Worm (Caenorhabditis elegans): ENCODE results near the gene R05D3.3.

The R05D3.3 gene

DNA sequence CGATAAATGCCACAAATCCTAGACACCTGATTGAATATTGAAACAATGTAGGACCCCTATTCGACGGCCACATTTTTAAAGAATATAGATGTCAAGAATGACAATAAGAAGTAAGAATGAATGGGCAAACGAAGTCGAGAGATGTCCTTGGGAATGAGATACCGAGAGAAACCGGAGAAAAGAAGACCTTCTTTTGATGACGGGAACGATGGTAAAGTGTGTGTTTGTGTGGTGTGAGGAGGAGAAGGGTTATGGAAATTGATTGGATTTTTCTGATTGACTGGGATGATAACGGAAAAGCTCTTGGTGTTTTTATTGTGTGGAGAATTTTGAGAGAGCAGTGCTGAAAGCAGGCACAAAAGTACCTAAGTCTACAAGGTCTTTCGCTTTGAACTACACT, 4.8 kb downstream of the R05D3.3 start, which contains the start of gene R05D3.9:
Gene R05D3.9, minus strand, starts transcription at position 101 of the 400 bp plus-strand sequence.
- TF ChIP-seq tbx-8 (GFP tag; optimal IDR thresholded peaks at IDR 0.05) = no peak
- no peak for TF ChIP-seq unc-62 (GFP tag; optimal IDR thresholded peaks at IDR 0.05)

DNA sequence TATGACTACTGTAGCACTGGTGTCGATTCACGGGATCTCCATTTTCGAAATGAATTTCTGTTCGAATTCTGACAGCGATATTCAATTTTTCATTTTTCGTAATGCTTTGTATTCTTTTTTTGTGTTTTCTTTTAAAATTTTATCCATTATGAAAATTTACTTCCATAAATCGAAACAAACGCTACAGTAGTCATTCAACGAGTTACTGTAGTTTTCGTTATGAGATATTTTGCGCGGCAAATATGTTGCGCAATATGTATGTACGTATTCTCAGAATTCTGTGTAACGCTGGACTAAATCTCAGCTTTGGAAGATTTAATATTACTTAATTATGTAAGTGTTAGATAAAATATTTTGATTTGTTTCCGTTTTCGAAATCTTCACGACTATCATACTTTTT, 5.4 kb downstream of the R05D3.3 start:
- peak; percentile 92 for TF ChIP-seq zip-8 (tag; optimal IDR thresholded peaks at IDR 0.05)
- TF ChIP-seq M03D4.4 (tag; optimal IDR thresholded peaks at IDR 0.05) = no peak

DNA sequence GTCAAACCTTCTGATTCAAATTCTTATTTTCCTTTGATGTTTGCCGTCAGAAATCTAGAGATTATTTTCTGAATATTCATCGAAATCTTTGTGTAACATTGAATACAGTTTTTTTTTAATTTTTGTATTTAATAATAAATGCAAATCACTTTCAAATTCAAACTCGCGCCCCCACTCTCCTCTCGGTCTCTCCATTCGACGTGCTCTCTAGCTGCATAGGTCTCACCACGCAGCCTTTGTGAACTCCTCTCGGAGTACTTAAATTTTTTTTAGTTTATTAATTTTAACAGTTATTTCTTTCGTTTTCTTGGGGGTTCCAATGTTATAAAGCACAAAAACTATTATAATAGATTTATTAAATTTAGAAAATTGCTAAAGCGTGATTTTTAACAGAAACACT, 6.4 kb downstream of the R05D3.3 start:
- no peak for TF ChIP-seq unc-120 (tag; optimal IDR thresholded peaks at IDR 0.05; ENCODE audit: poor library complexity, severe bottlenecking)
- TF ChIP-seq nhr-237 (tag; optimal IDR thresholded peaks at IDR 0.05) = no peak
- TF ChIP-seq unc-62 (GFP tag; optimal IDR thresholded peaks at IDR 0.05) = no peak
- TF ChIP-seq ceh-39 (tag; optimal IDR thresholded peaks at IDR 0.05) = no peak
- no peak for TF ChIP-seq ceh-83 (GFP tag; optimal IDR thresholded peaks at IDR 0.05)
- TF ChIP-seq cnd-1 (tag; optimal IDR thresholded peaks at IDR 0.05) = no peak
- no peak for TF ChIP-seq tbx-8 (GFP tag; optimal IDR thresholded peaks at IDR 0.05)
- TF ChIP-seq blmp-1 (tag; optimal IDR thresholded peaks at IDR 0.05) = no peak
- no peak for TF ChIP-seq unc-39 (tag; optimal IDR thresholded peaks at IDR 0.05)
- no peak for TF ChIP-seq mep-1 (tag; optimal IDR thresholded peaks at IDR 0.05)
- TF ChIP-seq pha-4 (tag; optimal IDR thresholded peaks at IDR 0.05) = no peak
- no peak for TF ChIP-seq M03D4.4 (tag; optimal IDR thresholded peaks at IDR 0.05)
- TF ChIP-seq mls-2 (tag; optimal IDR thresholded peaks at IDR 0.05) = no peak
- TF ChIP-seq bed-3 (GFP tag; optimal IDR thresholded peaks at IDR 0.05) = no peak
- TF ChIP-seq drap-1 (GFP tag; optimal IDR thresholded peaks at IDR 0.05) = no peak
- TF ChIP-seq nhr-76 (tag; optimal IDR thresholded peaks at IDR 0.05) = no peak
- TF ChIP-seq nhr-12 (tag; optimal IDR thresholded peaks at IDR 0.05) = no peak

DNA sequence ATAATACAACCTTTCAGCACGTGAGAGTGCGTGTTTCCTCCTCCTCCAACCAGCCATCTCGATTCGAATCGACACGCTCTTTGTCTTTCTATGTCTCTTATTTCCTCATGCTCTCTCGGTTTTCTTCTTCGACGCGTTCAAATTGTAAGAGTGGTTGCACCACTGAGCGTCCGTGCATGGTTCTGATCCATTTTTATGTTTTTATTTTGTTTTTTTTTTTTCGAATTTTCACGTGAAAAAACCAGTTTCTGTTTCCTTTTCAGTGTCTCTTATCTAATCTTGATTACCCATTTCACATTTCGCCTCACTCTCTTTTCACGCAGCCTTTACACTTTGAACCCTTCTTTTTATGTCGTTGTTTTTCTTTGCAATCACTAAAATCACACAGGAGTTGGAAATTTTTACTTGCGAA, 7.0 kb downstream of the R05D3.3 start:
- TF ChIP-seq sptf-1 (tag; optimal IDR thresholded peaks at IDR 0.05) = no peak
- no peak for TF ChIP-seq nhr-12 (tag; optimal IDR thresholded peaks at IDR 0.05)
- no peak for TF ChIP-seq ceh-39 (tag; optimal IDR thresholded peaks at IDR 0.05)
- TF ChIP-seq mls-2 (tag; optimal IDR thresholded peaks at IDR 0.05) = no peak
- no peak for TF ChIP-seq flh-1 (GFP tag; optimal IDR thresholded peaks at IDR 0.05)
- TF ChIP-seq zip-8 (tag; optimal IDR thresholded peaks at IDR 0.05) = no peak
- TF ChIP-seq nhr-76 (tag; optimal IDR thresholded peaks at IDR 0.05) = no peak
- no peak for TF ChIP-seq cnd-1 (tag; optimal IDR thresholded peaks at IDR 0.05)
- no peak for TF ChIP-seq nhr-2 (tag; optimal IDR thresholded peaks at IDR 0.05)

DNA sequence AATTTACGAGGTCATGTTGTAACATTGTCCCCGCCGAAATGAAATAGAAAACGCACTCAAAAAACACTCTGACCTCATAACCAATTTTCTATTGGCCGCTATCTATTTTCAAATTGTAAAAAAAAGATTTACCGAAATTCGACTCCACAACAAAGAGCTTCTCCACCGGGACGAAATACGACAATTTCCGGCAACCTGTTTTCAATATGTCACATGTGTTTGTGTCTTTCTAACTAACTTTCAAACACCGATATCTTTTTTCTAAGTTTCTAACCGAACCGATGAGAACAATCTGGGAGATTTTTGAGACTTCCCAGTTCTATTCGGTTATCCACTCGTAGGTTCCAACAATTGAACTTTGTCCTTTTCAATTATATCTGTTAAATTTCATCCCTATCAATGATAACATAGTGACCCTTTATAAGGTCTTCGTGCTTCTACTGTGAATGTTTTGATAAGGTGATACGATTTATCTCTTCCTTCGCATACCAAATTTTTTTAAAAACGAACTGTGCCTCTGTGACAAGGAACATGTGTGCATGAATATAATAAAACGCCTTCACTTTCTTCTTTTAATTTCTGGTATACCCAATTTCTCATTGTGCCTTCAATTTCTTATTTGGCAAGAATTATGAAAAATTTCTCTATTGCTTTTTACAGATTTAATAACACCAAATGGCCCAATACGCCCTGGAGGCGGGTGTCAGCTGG, 7.9 kb downstream of the R05D3.3 start, which contains the start of gene lmbr-1:
Gene lmbr-1, plus strand, starts transcription at position 661 of the 711 bp plus-strand sequence.
- TF ChIP-seq elt-3 (tag; optimal IDR thresholded peaks at IDR 0.05) (no peak), lin-13 (tag; optimal IDR thresholded peaks at IDR 0.05) (no peak), lsy-2 (tag; optimal IDR thresholded peaks at IDR 0.05) (no peak), ceh-43 (GFP tag; optimal IDR thresholded peaks at IDR 0.05) (no peak), cnd-1 (tag; optimal IDR thresholded peaks at IDR 0.05) (no peak), M03D4.4 (tag; optimal IDR thresholded peaks at IDR 0.05) (no peak), pha-4 (tag; optimal IDR thresholded peaks at IDR 0.05) (no peak), nhr-28 (tag; optimal IDR thresholded peaks at IDR 0.05) (no peak), drap-1 (GFP tag; optimal IDR thresholded peaks at IDR 0.05) (no peak), unc-120 (tag; optimal IDR thresholded peaks at IDR 0.05; ENCODE audit: poor library complexity, severe bottlenecking) (no peak), ztf-11 (tag; optimal IDR thresholded peaks at IDR 0.05) (no peak), unc-62 (GFP tag; optimal IDR thresholded peaks at IDR 0.05) (no peak), lin-32 (GFP tag; optimal IDR thresholded peaks at IDR 0.05) (no peak), hlh-1 (tag; optimal IDR thresholded peaks at IDR 0.05) (no peak)

DNA sequence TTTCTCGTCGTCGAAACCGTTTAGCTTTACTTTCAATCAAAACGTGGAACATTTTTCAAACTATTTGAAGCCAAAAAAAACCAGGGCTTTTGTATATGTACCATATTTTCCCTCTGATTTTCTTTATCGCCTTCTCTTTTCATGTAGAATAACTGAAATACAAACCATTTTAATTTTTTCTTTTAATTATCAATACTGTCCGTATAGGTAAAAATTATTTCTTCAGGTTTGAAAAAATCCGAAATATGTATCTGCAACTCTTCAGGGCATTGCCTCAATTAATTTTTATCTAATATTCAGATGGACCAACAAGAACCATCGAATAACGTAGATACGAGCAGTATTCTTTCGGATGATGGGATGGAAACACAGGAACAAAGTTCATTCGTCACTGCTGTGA, 11.2 kb downstream of the R05D3.3 start, which contains the start of gene met-2:
Gene met-2, plus strand, starts transcription at position 301 of the 400 bp plus-strand sequence.
- TF ChIP-seq M03D4.4 (tag; optimal IDR thresholded peaks at IDR 0.05) = no peak
- no peak for TF ChIP-seq nhr-237 (tag; optimal IDR thresholded peaks at IDR 0.05)
- no peak for TF ChIP-seq tbx-8 (GFP tag; optimal IDR thresholded peaks at IDR 0.05)
- no peak for TF ChIP-seq ztf-11 (tag; optimal IDR thresholded peaks at IDR 0.05)
- no peak for TF ChIP-seq drap-1 (GFP tag; optimal IDR thresholded peaks at IDR 0.05)
- TF ChIP-seq mep-1 (tag; optimal IDR thresholded peaks at IDR 0.05) = no peak
- no peak for TF ChIP-seq ceh-39 (tag; optimal IDR thresholded peaks at IDR 0.05)
- no peak for TF ChIP-seq elt-1 (tag; optimal IDR thresholded peaks at IDR 0.05; ENCODE audit: borderline replicate concordance, insufficient read depth)
- TF ChIP-seq lin-32 (GFP tag; optimal IDR thresholded peaks at IDR 0.05) = no peak
- TF ChIP-seq lsy-2 (tag; optimal IDR thresholded peaks at IDR 0.05) = no peak
- TF ChIP-seq lin-13 (tag; optimal IDR thresholded peaks at IDR 0.05) = no peak
- no peak for TF ChIP-seq sem-2 (GFP tag; optimal IDR thresholded peaks at IDR 0.05)
- no peak for TF ChIP-seq blmp-1 (tag; optimal IDR thresholded peaks at IDR 0.05)
- TF ChIP-seq mab-5 (tag; optimal IDR thresholded peaks at IDR 0.05) = no peak
- no peak for TF ChIP-seq flh-1 (GFP tag; optimal IDR thresholded peaks at IDR 0.05)

Measured in whole organism, mixed stage, embryonic.